Worm (Caenorhabditis elegans): Measurements from ENCODE around the gene srsx-12.

DNA sequence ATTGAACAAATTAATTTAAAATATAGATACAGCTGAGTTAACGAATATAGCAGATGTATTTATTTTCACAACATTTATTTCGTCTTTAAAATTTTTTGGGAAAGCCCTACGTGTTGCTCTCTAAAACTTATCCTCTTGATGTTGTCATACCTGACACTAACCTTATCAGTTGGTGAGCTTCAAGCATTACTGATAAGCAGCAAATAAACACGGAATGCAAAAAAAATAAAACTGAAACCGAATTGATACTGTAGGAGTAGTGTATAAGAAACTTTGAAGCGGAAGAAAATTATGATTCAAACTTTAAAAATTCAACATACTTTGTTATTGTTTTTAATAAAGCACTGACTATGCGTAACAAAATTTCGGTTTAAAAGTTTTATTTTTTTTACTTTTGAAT is 45.7 kb downstream of the srsx-12 start:
- TF ChIP-seq mdl-1 (tag; optimal IDR thresholded peaks at IDR 0.05) (no peak), zag-1 (tag; optimal IDR thresholded peaks at IDR 0.05) (no peak), nhr-11 (tag; optimal IDR thresholded peaks at IDR 0.05) (no peak), nhr-12 (tag; optimal IDR thresholded peaks at IDR 0.05) (no peak), fkh-10 (GFP tag; optimal IDR thresholded peaks at IDR 0.05) (no peak), nhr-77 (tag; optimal IDR thresholded peaks at IDR 0.05) (no peak), unc-39 (tag; optimal IDR thresholded peaks at IDR 0.05) (no peak), aly-2 (tag; optimal IDR thresholded peaks at IDR 0.05) (no peak)
